Worm (Caenorhabditis elegans): ENCODE data around the gene rgs-5.

DNA sequence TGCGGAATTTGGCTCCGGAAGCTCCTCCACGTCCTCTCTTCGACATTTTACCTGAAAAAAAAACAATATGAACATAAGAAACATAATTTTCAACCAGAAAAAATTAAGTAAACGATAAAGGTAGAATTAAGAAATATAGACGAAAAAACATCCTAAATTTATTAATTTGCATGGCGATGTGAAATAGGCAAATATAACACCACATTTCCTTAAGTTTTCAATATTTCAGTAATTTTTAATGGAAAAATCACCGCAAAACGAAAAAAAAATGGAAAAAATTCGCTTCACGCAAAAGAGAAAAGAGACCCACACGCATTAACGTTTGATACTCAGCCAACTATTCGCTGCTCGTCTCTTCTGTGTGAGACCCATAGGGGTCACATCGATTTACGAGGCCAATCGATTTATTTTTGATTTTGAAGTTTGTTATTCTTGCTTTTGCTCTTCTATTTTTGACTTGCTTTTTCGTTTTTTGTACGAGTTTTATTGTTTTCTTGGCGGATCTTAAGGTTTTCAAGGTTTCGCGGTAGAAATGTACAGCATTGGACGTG, 7.8 kb downstream of the rgs-5 start, which contains the start of gene rpl-23:
- TF ChIP-seq nhr-12 (tag; optimal IDR thresholded peaks at IDR 0.05) (no peak), unc-62 (GFP tag; optimal IDR thresholded peaks at IDR 0.05) (no peak), dmd-4 (tag; optimal IDR thresholded peaks at IDR 0.05) (no peak), nhr-11 (tag; optimal IDR thresholded peaks at IDR 0.05) (no peak), skn-1 (tag; optimal IDR thresholded peaks at IDR 0.05) (peak; percentile 7)

All from whole organism, L2 larva.